Fruit fly (Drosophila melanogaster): ENCODE results near the gene CG32532.

The CG32532 gene

dm6 chrX:19496808-19497259 lies 50.4 kb downstream of the CG32532 start (continued):
- TF ChIP-seq Awh (GFP tag; IDR thresholded peaks at IDR 0.05) (no peak), B-H2 (GFP tag; optimal IDR thresholded peaks at IDR 0.05) (peak; percentile 12), crp (GFP tag; optimal IDR thresholded peaks at IDR 0.05) (peak in 1 of 2 experiments; percentile 74), schlank (tag; optimal IDR thresholded peaks at IDR 0.05) (no peak), Atf6 (GFP tag; IDR thresholded peaks at IDR 0.05) (peak; percentile 17; the same call in 1 of the 2 replicates), run (tag; optimal IDR thresholded peaks at IDR 0.05) (no peak), CG3847 (GFP tag; IDR thresholded peaks at IDR 0.05) (peak; percentile 42), CG3065 (GFP tag; optimal IDR thresholded peaks at IDR 0.05) (no peak), MESR4 (GFP tag; optimal IDR thresholded peaks at IDR 0.05) (peak; percentile 13), CG10959 (GFP tag; IDR thresholded peaks at IDR 0.05) (no peak), dmrt11E (tag; optimal IDR thresholded peaks at IDR 0.05) (no peak), lab (GFP tag; optimal IDR thresholded peaks at IDR 0.05) (peak; percentile 40), eve (GFP tag; optimal IDR thresholded peaks at IDR 0.05) (no peak), inv (GFP tag; IDR thresholded peaks at IDR 0.05; ENCODE audit: partially characterized antibody) (peak; percentile 67), tll (GFP tag; optimal IDR thresholded peaks at IDR 0.05) (no peak), crol (GFP tag; IDR thresholded peaks at IDR 0.05) (no peak; the same call in 1 of the 2 replicates), Hand (GFP tag; optimal IDR thresholded peaks at IDR 0.05) (no peak), bbx (GFP tag; IDR thresholded peaks at IDR 0.05; ENCODE audit: partially characterized antibody) (peak; percentile 87), CG17328 (GFP tag; IDR thresholded peaks at IDR 0.05) (no peak), CG17568 (GFP tag; optimal IDR thresholded peaks at IDR 0.05) (no peak), CG7372 (GFP tag; IDR thresholded peaks at IDR 0.05) (no peak), CG13424 (tag; optimal IDR thresholded peaks at IDR 0.05) (no peak), gro (GFP tag; optimal IDR thresholded peaks at IDR 0.05) (peak; percentile 26), CG10565 (GFP tag; optimal IDR thresholded peaks at IDR 0.05) (no peak), Mad (GFP tag; optimal IDR thresholded peaks at IDR 0.05) (no peak), rib (GFP tag; IDR thresholded peaks at IDR 0.05) (no peak), CkIIα-i1 (GFP tag; IDR thresholded peaks at IDR 0.05) (no peak), YL-1 (GFP tag; optimal IDR thresholded peaks at IDR 0.05) (peak; percentile 33), tna (GFP tag; IDR thresholded peaks at IDR 0.05; ENCODE audit: partially characterized antibody) (no peak), nerfin-1 (tag; optimal IDR thresholded peaks at IDR 0.05) (peak; percentile 5), Mrtf (GFP tag; IDR thresholded peaks at IDR 0.05) (no peak), chm (GFP tag; IDR thresholded peaks at IDR 0.05) (0 out of 2 replicates have a peak, but pooled peaks have one; percentile 29), maf-S (GFP tag; optimal IDR thresholded peaks at IDR 0.05) (no peak), CG14710 (tag; optimal IDR thresholded peaks at IDR 0.05) (peak; percentile 11), CG3163 (GFP tag; optimal IDR thresholded peaks at IDR 0.05) (peak; percentile 37), Side (GFP tag; optimal IDR thresholded peaks at IDR 0.05) (no peak), Bgb (GFP tag; IDR thresholded peaks at IDR 0.05; ENCODE audit: partially characterized antibody) (peak; percentile 78), ato (GFP tag; IDR thresholded peaks at IDR 0.05; ENCODE audit: partially characterized antibody) (peak; percentile 50; the same call in 1 of the 2 replicates), slp2 (GFP tag; optimal IDR thresholded peaks at IDR 0.05) (no peak), tgo (GFP tag; IDR thresholded peaks at IDR 0.05) (no peak), gsb (GFP tag; IDR thresholded peaks at IDR 0.05) (no peak), Chrac-16 (GFP tag; optimal IDR thresholded peaks at IDR 0.05) (no peak), HHEX (GFP tag; optimal IDR thresholded peaks at IDR 0.05) (no peak), CG10979 (tag; optimal IDR thresholded peaks at IDR 0.05) (no peak), Kr (GFP tag; optimal IDR thresholded peaks at IDR 0.05) (no peak), CG2678 (tag; optimal IDR thresholded peaks at IDR 0.05) (no peak), CG4707 (GFP tag; optimal IDR thresholded peaks at IDR 0.05) (no peak), CG17359 (tag; optimal IDR thresholded peaks at IDR 0.05) (no peak), HmgD (GFP tag; optimal IDR thresholded peaks at IDR 0.05) (peak; percentile 26), h (optimal IDR thresholded peaks at IDR 0.05) (no peak)

Measured in whole organism, embryonic.